Fruit fly (Drosophila melanogaster) whole organism, embryonic: ENCODE measurements around the gene Wbp2.

ENCODE experiments used
- Atf-2 ChIP-seq: fragments of 200-800 bp; sonication (Bioruptor generic); optimal IDR thresholded peaks from 2 replicates; lab custom pipeline; 2016; ENCODE audit warnings: missing biosample characterization, missing genetic modification characterization
- CG11247 ChIP-seq: fragments of 200-800 bp; sonication (Bioruptor generic); IDR thresholded peaks from 2 replicates; pipeline ENCODE4 v1.3.6; 2022; ENCODE audit warnings: missing biosample characterization, missing genetic modification characterization
- CG11398 ChIP-seq: fragments of 200-800 bp; sonication (Bioruptor generic); optimal IDR thresholded peaks from 2 replicates; lab custom pipeline; 2016; ENCODE audit warnings: missing biosample characterization, missing genetic modification characterization
- CG11504 ChIP-seq: fragments of 200-800 bp; sonication (Bioruptor generic); optimal IDR thresholded peaks from 3 replicates; lab custom pipeline; 2019; ENCODE audit warnings: missing biosample characterization, mild to moderate bottlenecking, missing genetic modification characterization, moderate library complexity
- CG12391 ChIP-seq: fragments of 200-800 bp; sonication (Bioruptor generic); optimal IDR thresholded peaks from 3 replicates; lab custom pipeline; 2018; ENCODE audit warnings: missing biosample characterization, mild to moderate bottlenecking, missing genetic modification characterization, moderate library complexity
- CG14965 ChIP-seq: fragments of 200-800 bp; sonication (Bioruptor generic); optimal IDR thresholded peaks from 2 replicates; lab custom pipeline; 2016; ENCODE audit warnings: missing biosample characterization, missing genetic modification characterization, borderline replicate concordance
- CG1647 ChIP-seq: fragments of 200-800 bp; sonication (Bioruptor generic); optimal IDR thresholded peaks from 3 replicates; lab custom pipeline; 2016; ENCODE audit warnings: missing biosample characterization, missing genetic modification characterization
- CG17186 ChIP-seq: fragments of 200-800 bp; sonication (Bioruptor generic); optimal IDR thresholded peaks from 3 replicates; lab custom pipeline; 2017; ENCODE audit warnings: missing biosample characterization, missing genetic modification reagents, missing genetic modification characterization
- CG17568 ChIP-seq: fragments of 200-800 bp; sonication (Bioruptor generic); optimal IDR thresholded peaks from 2 replicates; lab custom pipeline; 2018; ENCODE audit warnings: missing biosample characterization, mild to moderate bottlenecking, missing genetic modification characterization, moderate library complexity
- CG18011 ChIP-seq: fragments of 200-800 bp; sonication (Bioruptor generic); optimal IDR thresholded peaks from 2 replicates; lab custom pipeline; 2017; ENCODE audit warnings: missing biosample characterization, missing genetic modification characterization, mild to moderate bottlenecking, moderate library complexity, missing genotype
- CG31388 ChIP-seq: fragments of 200-800 bp; sonication (Bioruptor generic); optimal IDR thresholded peaks from 2 replicates; lab custom pipeline; 2016; ENCODE audit warnings: missing biosample characterization, missing genetic modification characterization
- CG31441 ChIP-seq: fragments of 200-800 bp; sonication (Bioruptor generic); IDR thresholded peaks from 2 replicates; pipeline ENCODE4 v1.3.6; 2022; ENCODE audit warnings: missing biosample characterization, missing genetic modification characterization
- CG3407 ChIP-seq: fragments of 200-800 bp; sonication (Bioruptor generic); optimal IDR thresholded peaks from 2 replicates; lab custom pipeline; 2018; ENCODE audit warnings: missing biosample characterization, mild to moderate bottlenecking, missing genetic modification characterization
- CG4424 ChIP-seq: fragments of 200-800 bp; sonication (Bioruptor generic); optimal IDR thresholded peaks from 3 replicates; lab custom pipeline; 2016; ENCODE audit warnings: missing biosample characterization, missing genetic modification characterization
- CG6791 ChIP-seq: fragments of 200-800 bp; sonication (Bioruptor generic); IDR thresholded peaks from 3 replicates; pipeline ENCODE4 v1.3.6; 2022; ENCODE audit warnings: missing biosample characterization, missing genetic modification characterization; ENCODE audit not compliant: partially characterized antibody
- CG7556 ChIP-seq: fragments of 200-800 bp; sonication (Bioruptor generic); optimal IDR thresholded peaks from 2 replicates; lab custom pipeline; 2017; ENCODE audit warnings: missing biosample characterization, mild to moderate bottlenecking, missing genetic modification characterization
- CG7839 ChIP-seq: fragments of 200-800 bp; sonication (Bioruptor generic); optimal IDR thresholded peaks from 3 replicates; lab custom pipeline; 2018; ENCODE audit warnings: missing biosample characterization, mild to moderate bottlenecking, missing genetic modification characterization, moderate library complexity
- CG8281 ChIP-seq: fragments of 200-800 bp; sonication (Bioruptor generic); optimal IDR thresholded peaks from 2 replicates; lab custom pipeline; 2018; ENCODE audit warnings: missing biosample characterization, mild to moderate bottlenecking, missing genetic modification characterization, moderate library complexity
- CG8944 ChIP-seq: fragments of 200-800 bp; sonication (Bioruptor generic); optimal IDR thresholded peaks from 3 replicates; lab custom pipeline; 2016; ENCODE audit warnings: missing biosample characterization, missing genetic modification characterization
- Chrac-16 ChIP-seq: fragments of 200-800 bp; sonication (Bioruptor generic); optimal IDR thresholded peaks from 3 replicates; lab custom pipeline; 2016; ENCODE audit warnings: missing biosample characterization, missing genetic modification characterization
- Eip74EF ChIP-seq, 2 experiments: fragments of 200-800 bp in 1 of 2; fragments of >200 bp in 1 of 2; sonication (Bioruptor generic) in 1 of 2; optimal IDR thresholded peaks; 2 replicates each; lab custom pipeline; 2017 to 2019; ENCODE audit warnings: missing biosample characterization in 2 of 2, missing genetic modification characterization in 2 of 2, mild to moderate bottlenecking in 1 of 2, moderate library complexity in 1 of 2
- Fer2 ChIP-seq: fragments of 200-800 bp; sonication (Bioruptor generic); optimal IDR thresholded peaks from 2 replicates; lab custom pipeline; 2018; ENCODE audit warnings: missing biosample characterization, mild to moderate bottlenecking, missing genetic modification characterization, moderate library complexity
- HLH4C ChIP-seq: fragments of 200-800 bp; sonication (Bioruptor generic); IDR thresholded peaks from 3 replicates; pipeline ENCODE4 v1.3.6; 2022; ENCODE audit warnings: missing biosample characterization, missing genetic modification characterization; ENCODE audit not compliant: partially characterized antibody
- HLH54F ChIP-seq: fragments of 200-800 bp; sonication (Bioruptor generic); optimal IDR thresholded peaks from 3 replicates; lab custom pipeline; 2016; ENCODE audit warnings: missing biosample characterization, missing genetic modification characterization
- Max ChIP-seq: fragments of 200-800 bp; sonication (Bioruptor generic); optimal IDR thresholded peaks from 2 replicates; lab custom pipeline; 2016; ENCODE audit warnings: missing biosample characterization, mild to moderate bottlenecking, missing genetic modification characterization
- Oaz ChIP-seq: fragments of 200-800 bp; sonication (Bioruptor generic); IDR thresholded peaks from 2 replicates; pipeline ENCODE4 v1.3.6; 2022; ENCODE audit warnings: missing biosample characterization, missing genetic modification characterization
- Optix ChIP-seq: fragments of 200-800 bp; sonication (Bioruptor generic); IDR thresholded peaks from 3 replicates; pipeline ENCODE4 v1.3.6; 2022; ENCODE audit warnings: missing biosample characterization, missing genetic modification characterization
- Side ChIP-seq: fragments of 200-800 bp; sonication (Bioruptor generic); optimal IDR thresholded peaks from 2 replicates; lab custom pipeline; 2016; ENCODE audit warnings: missing biosample characterization, missing genetic modification characterization
- Sry-β ChIP-seq: fragments of 200-800 bp; sonication (Bioruptor generic); optimal IDR thresholded peaks from 2 replicates; lab custom pipeline; 2018; ENCODE audit warnings: missing biosample characterization, mild to moderate bottlenecking, missing genetic modification characterization, moderate library complexity
- TFAM ChIP-seq: fragments of 200-800 bp; sonication (Bioruptor generic); optimal IDR thresholded peaks from 2 replicates; lab custom pipeline; 2017; ENCODE audit warnings: missing biosample characterization, missing genetic modification characterization, inconsistent platforms
- ab ChIP-seq: fragments of 200-800 bp; sonication (Bioruptor generic); optimal IDR thresholded peaks from 2 replicates; lab custom pipeline; 2016; ENCODE audit warnings: missing biosample characterization, missing genetic modification characterization
- bsh ChIP-seq, 2 experiments: fragments of 200-800 bp; sonication (Bioruptor generic); optimal IDR thresholded peaks; 2 replicates each; lab custom pipeline; 2017 to 2018; ENCODE audit warnings: mild to moderate bottlenecking in 2 of 2, missing biosample characterization in 2 of 2, missing genetic modification characterization in 2 of 2, moderate library complexity in 1 of 2
- cg ChIP-seq: fragments of 200-800 bp; sonication (Bioruptor generic); optimal IDR thresholded peaks from 3 replicates; lab custom pipeline; 2019; ENCODE audit warnings: missing biosample characterization, mild to moderate bottlenecking, missing genetic modification characterization, moderate library complexity
- dysf ChIP-seq: fragments of 200-800 bp; sonication (Bioruptor generic); IDR thresholded peaks from 3 replicates; pipeline ENCODE4 v1.3.6; 2022; ENCODE audit warnings: missing biosample characterization, missing genetic modification characterization
- en ChIP-seq: fragments of 200-800 bp; sonication (Bioruptor generic); optimal IDR thresholded peaks from 2 replicates; lab custom pipeline; 2016; ENCODE audit warnings: missing biosample characterization, missing genetic modification characterization
- gcm ChIP-seq: fragments of 200-800 bp; sonication (Bioruptor generic); optimal IDR thresholded peaks from 2 replicates; lab custom pipeline; 2019; ENCODE audit warnings: missing biosample characterization, mild to moderate bottlenecking, missing genetic modification characterization, moderate library complexity
- grn ChIP-seq: fragments of 200-800 bp; sonication (Bioruptor generic); optimal IDR thresholded peaks from 3 replicates; lab custom pipeline; 2017; ENCODE audit warnings: missing biosample characterization, missing genetic modification characterization
- gro ChIP-seq: fragments of 200-800 bp; sonication (Bioruptor generic); optimal IDR thresholded peaks from 2 replicates; lab custom pipeline; 2016; ENCODE audit warnings: missing biosample characterization, missing genetic modification characterization
- gt ChIP-seq: fragments of 200-800 bp; sonication (Bioruptor generic); IDR thresholded peaks from 2 replicates; pipeline ENCODE4 v1.3.6; 2022; ENCODE audit warnings: missing biosample characterization, missing genetic modification characterization
- her ChIP-seq: fragments of 200-800 bp; sonication (Bioruptor generic); optimal IDR thresholded peaks from 2 replicates; lab custom pipeline; 2016; ENCODE audit warnings: missing biosample characterization, missing genetic modification characterization
- luna ChIP-seq: fragments of 200-800 bp; sonication (Bioruptor generic); optimal IDR thresholded peaks from 2 replicates; lab custom pipeline; 2016; ENCODE audit warnings: missing biosample characterization, missing genetic modification characterization
- nom ChIP-seq: fragments of 200-800 bp; sonication (Bioruptor generic); optimal IDR thresholded peaks from 2 replicates; lab custom pipeline; 2017; ENCODE audit warnings: missing biosample characterization, missing genetic modification characterization, mild to moderate bottlenecking, moderate library complexity, missing genetic modification reagents
- otp ChIP-seq: fragments of 200-800 bp; sonication (Bioruptor generic); IDR thresholded peaks from 3 replicates; pipeline ENCODE4, ENCODE4 v1.3.6; 2022; ENCODE audit warnings: missing biosample characterization, missing genetic modification characterization
- seq ChIP-seq: fragments of 200-800 bp; sonication (Bioruptor generic); IDR thresholded peaks from 2 replicates; pipeline ENCODE4 v1.3.6; 2022; ENCODE audit warnings: missing biosample characterization, missing genetic modification characterization
- sisA ChIP-seq: fragments of 200-800 bp; sonication (Bioruptor generic); IDR thresholded peaks from 2 replicates; pipeline ENCODE4 v1.3.6; 2022; ENCODE audit warnings: missing biosample characterization, missing genetic modification characterization
- sob ChIP-seq: fragments of 200-800 bp; sonication (Bioruptor generic); IDR thresholded peaks from 2 replicates; pipeline ENCODE4 v1.3.6; 2022; ENCODE audit warnings: missing biosample characterization, missing genetic modification characterization
- tgo ChIP-seq: fragments of 200-800 bp; sonication (Bioruptor generic); IDR thresholded peaks from 3 replicates; pipeline ENCODE4 v1.3.6; 2022; ENCODE audit warnings: missing biosample characterization, missing genetic modification characterization
- toy ChIP-seq: fragments of 200-800 bp; sonication (Bioruptor generic); IDR thresholded peaks from 2 replicates; pipeline ENCODE4 v1.3.6; 2022; ENCODE audit warnings: missing biosample characterization, missing genetic modification characterization
- wor ChIP-seq: fragments of 200-800 bp; sonication (Bioruptor generic); IDR thresholded peaks from 2 replicates; pipeline ENCODE4 v1.3.6; 2022; ENCODE audit warnings: missing biosample characterization, missing genetic modification characterization

The Wbp2 gene

dm6 chr3L:12831290-12831952, 18.5 kb upstream of the Wbp2 start (continued):
- TF ChIP-seq CG12391 (peak; percentile 61), wor (GFP tag; lab: Robert Waterston, UW) (0 out of 2 replicates have a peak, but pooled peaks have one; percentile 27), gcm (GFP tag; lab: Kevin White, UChicago) (peak; percentile 20), Max (GFP tag; lab: Kevin White, UChicago) (no peak), dysf (GFP tag; lab: Robert Waterston, UW) (peak; percentile 66; the same call in 2 of the 3 replicates), sob (peak; percentile 34; the same call in 1 of the 2 replicates), ab (GFP tag; lab: Kevin White, UChicago) (no peak), Oaz (GFP tag; lab: Robert Waterston, UW) (no peak; the same call in 1 of the 2 replicates), CG17568 (GFP tag; lab: Kevin White, UChicago) (no peak), bsh (GFP tag; optimal IDR thresholded peaks at IDR 0.05; lab: Kevin White, UChicago) (peak; percentile 46 to 64), CG7839 (tag; lab: Kevin White, UChicago) (peak; percentile 69), Eip74EF (GFP tag; optimal IDR thresholded peaks at IDR 0.05; lab: Kevin White, UChicago) (peak in 1 of 2 experiments; percentile 39), Atf-2 (GFP tag; lab: Kevin White, UChicago) (peak; percentile 35), CG1647 (GFP tag; lab: Kevin White, UChicago) (no peak), Sry-β (no peak), gro (GFP tag; lab: Kevin White, UChicago) (peak; percentile 41), Optix (GFP tag; lab: Robert Waterston, UW) (no peak), CG4424 (peak; percentile 26), luna (GFP tag; lab: Kevin White, UChicago) (no peak), otp (GFP tag; lab: Robert Waterston, UW) (no peak; the same call in 2 of the 3 replicates), cg (GFP tag; lab: Kevin White, UChicago) (no peak), CG8944 (GFP tag; lab: Kevin White, UChicago) (peak; percentile 31), CG3407 (GFP tag; lab: Kevin White, UChicago) (peak; percentile 1), en (peak; percentile 50), CG6791 (GFP tag; lab: Robert Waterston, UW) (no peak), nom (GFP tag; lab: Kevin White, UChicago) (peak; percentile 20), gt (GFP tag; lab: Robert Waterston, UW) (no peak), CG31441 (peak; percentile 53), HLH54F (GFP tag; lab: Kevin White, UChicago) (peak; percentile 61), CG18011 (no peak), CG17186 (GFP tag; lab: Kevin White, UChicago) (no peak), CG14965 (GFP tag; lab: Kevin White, UChicago) (no peak), CG7556 (GFP tag; lab: Kevin White, UChicago) (peak; percentile 60), CG11398 (no peak), CG11247 (GFP tag; lab: Robert Waterston, UW) (no peak), toy (GFP tag; lab: Robert Waterston, UW) (no peak), Side (peak; percentile 41), Fer2 (tag; lab: Kevin White, UChicago) (no peak), CG11504 (tag; lab: Kevin White, UChicago) (peak; percentile 53), seq (GFP tag; lab: Robert Waterston, UW) (peak; percentile 52; the same call in 1 of the 2 replicates), tgo (peak; percentile 50), HLH4C (no peak), TFAM (GFP tag; lab: Kevin White, UChicago) (no peak), sisA (GFP tag; lab: Robert Waterston, UW) (peak; percentile 52; the same call in 1 of the 2 replicates), grn (GFP tag; lab: Kevin White, UChicago) (no peak), her (no peak), CG8281 (tag; lab: Kevin White, UChicago) (no peak), Chrac-16 (peak; percentile 30), CG31388 (no peak)
